Worm (Caenorhabditis elegans) whole organism, young adult: ENCODE data around the gene srb-12.

Experiments
- C06A6.2 ChIP-seq: fragments of 200-800 bp; sonication (Bioruptor generic); conservative IDR thresholded peaks from 2 replicates; pipeline ENCODE4 v1.3.6; 2022; ENCODE audit warnings: missing genetic modification characterization, missing compliant biosample characterization
- F37B4.10 ChIP-seq: fragments of 200-800 bp; sonication (Bioruptor generic); IDR thresholded peaks from 2 replicates; pipeline ENCODE4 v1.3.6; 2022; ENCODE audit warnings: missing genetic modification characterization, missing compliant biosample characterization
- K11D2.4 ChIP-seq: fragments of 200-800 bp; sonication (Bioruptor generic); IDR thresholded peaks from 2 replicates; pipeline ENCODE4 v1.3.6; 2022; ENCODE audit warnings: missing genetic modification reagents, missing genetic modification characterization, missing compliant biosample characterization
- T07F8.4 ChIP-seq: sonication (generic microtip); optimal IDR thresholded peaks from 2 replicates; lab custom pipeline; 2016; ENCODE audit warnings: mild to moderate bottlenecking, missing genetic modification characterization, moderate library complexity, missing compliant biosample characterization
- T26A5.8 ChIP-seq: sonication (generic microtip); optimal IDR thresholded peaks from 2 replicates; lab custom pipeline; 2016; ENCODE audit warnings: missing genetic modification characterization, missing compliant biosample characterization
- Y53F4B.3 ChIP-seq: fragments of 200-800 bp; sonication (Bioruptor generic); IDR thresholded peaks from 2 replicates; pipeline ENCODE4 v1.3.6; 2022; ENCODE audit warnings: missing genetic modification reagents, missing genetic modification characterization, missing compliant biosample characterization
- Y53G8AR.9 ChIP-seq: fragments of 200-800 bp; sonication (Bioruptor generic); conservative IDR thresholded peaks from 2 replicates; pipeline ENCODE4 v1.3.6; 2022; ENCODE audit warnings: missing genetic modification reagents, missing genetic modification characterization, missing compliant biosample characterization
- Y95B8A.8 ChIP-seq: fragments of 200-800 bp; sonication (Bioruptor generic); IDR thresholded peaks from 2 replicates; pipeline ENCODE4 v1.3.6; 2022; ENCODE audit warnings: missing genetic modification reagents, missing genetic modification characterization, missing compliant biosample characterization
- ZK185.1 ChIP-seq: sonication (generic microtip); optimal IDR thresholded peaks from 2 replicates; lab custom pipeline; 2016; ENCODE audit warnings: mild to moderate bottlenecking, missing genetic modification characterization, missing compliant biosample characterization; ENCODE audit not compliant: poor library complexity, severe bottlenecking
- akir-1 ChIP-seq: fragments of 200-800 bp; sonication (Bioruptor generic); optimal IDR thresholded peaks from 2 replicates; lab custom pipeline; 2018; ENCODE audit warnings: mild to moderate bottlenecking, missing genetic modification characterization, moderate library complexity, missing compliant biosample characterization
- ama-1 ChIP-seq, 3 experiments: fragments of 150-350 bp in 1 of 3; sonication (generic microtip) in 2 of 3; optimal IDR thresholded peaks; 2 replicates each; lab custom pipeline; 2014 to 2018; ENCODE audit warnings: missing biosample characterization in 2 of 3, missing genetic modification characterization in 2 of 3, missing genetic modification reagents in 2 of 3
- aptf-3 ChIP-seq: fragments of 200-800 bp; sonication (Bioruptor generic); IDR thresholded peaks from 2 replicates; pipeline ENCODE4 v1.3.6; 2022; ENCODE audit warnings: missing genetic modification characterization, missing compliant biosample characterization
- atf-7 ChIP-seq: sonication (generic microtip); optimal IDR thresholded peaks from 2 replicates; lab custom pipeline; 2017; ENCODE audit warnings: mild to moderate bottlenecking, missing genetic modification characterization, missing compliant biosample characterization
- attf-3 ChIP-seq: fragments of 200-800 bp; sonication (Bioruptor generic); conservative IDR thresholded peaks from 2 replicates; pipeline ENCODE4 v1.3.6; 2022; ENCODE audit warnings: missing genetic modification reagents, missing genetic modification characterization, missing compliant biosample characterization
- attf-6 ChIP-seq: fragments of 200-800 bp; sonication (Bioruptor generic); IDR thresholded peaks from 2 replicates; pipeline ENCODE4 v1.3.6; 2022; ENCODE audit warnings: missing genetic modification reagents, missing genetic modification characterization, missing compliant biosample characterization
- ccch-3 ChIP-seq: fragments of 200-800 bp; sonication (Bioruptor generic); optimal IDR thresholded peaks from 2 replicates; lab custom pipeline; 2018; ENCODE audit warnings: mild to moderate bottlenecking, missing genetic modification characterization, missing compliant biosample characterization
- cebp-1 ChIP-seq, 2 experiments: fragments of 200-800 bp in 1 of 2; sonication (Bioruptor generic) in 1 of 2; sonication (generic microtip) in 1 of 2; IDR thresholded peaks in 1 of 2; optimal IDR thresholded peaks in 1 of 2; 2 replicates each; pipeline versions ENCODE4 v1.3.6 to Lab custom; 2017 to 2022; ENCODE audit warnings: missing compliant biosample characterization in 2 of 2, missing genetic modification characterization in 2 of 2, mild to moderate bottlenecking in 1 of 2, missing genetic modification reagents in 1 of 2, moderate library complexity in 1 of 2
- cebp-2 ChIP-seq: fragments of 200-800 bp; sonication (Bioruptor generic); IDR thresholded peaks from 2 replicates; pipeline ENCODE4 v1.3.6; 2022; ENCODE audit warnings: missing genetic modification characterization, missing compliant biosample characterization
- ceh-40 ChIP-seq: fragments of 200-800 bp; sonication (Bioruptor generic); IDR thresholded peaks from 2 replicates; pipeline ENCODE4 v1.3.6; 2022; ENCODE audit warnings: missing genetic modification characterization, missing compliant biosample characterization
- ceh-79 ChIP-seq: sonication (generic microtip); optimal IDR thresholded peaks from 2 replicates; lab custom pipeline; 2017; ENCODE audit warnings: mild to moderate bottlenecking, missing genetic modification characterization, missing compliant biosample characterization
- ceh-91 ChIP-seq: fragments of 200-800 bp; sonication (Bioruptor generic); IDR thresholded peaks from 2 replicates; pipeline ENCODE4 v1.3.6; 2022; ENCODE audit warnings: missing genetic modification reagents, missing genetic modification characterization, missing compliant biosample characterization
- die-1 ChIP-seq: sonication (generic microtip); optimal IDR thresholded peaks from 2 replicates; lab custom pipeline; 2016; ENCODE audit warnings: missing genotype, mild to moderate bottlenecking, missing genetic modification characterization, missing compliant biosample characterization
- dox-1 ChIP-seq: fragments of 200-800 bp; sonication (Bioruptor generic); IDR thresholded peaks from 2 replicates; pipeline ENCODE4 v1.3.6; 2022; ENCODE audit warnings: missing genetic modification reagents, missing genetic modification characterization, missing compliant biosample characterization
- dpff-1 ChIP-seq: sonication (generic microtip); optimal IDR thresholded peaks from 2 replicates; lab custom pipeline; 2017; ENCODE audit warnings: mild to moderate bottlenecking, missing genetic modification characterization, missing compliant biosample characterization
- ets-4 ChIP-seq: fragments of 200-800 bp; sonication (Bioruptor generic); optimal IDR thresholded peaks from 2 replicates; lab custom pipeline; 2018; ENCODE audit warnings: mild to moderate bottlenecking, missing genetic modification characterization, missing compliant biosample characterization
- hlh-12 ChIP-seq: sonication (generic microtip); optimal IDR thresholded peaks from 2 replicates; lab custom pipeline; 2016; ENCODE audit warnings: missing genetic modification characterization, missing compliant biosample characterization
- hmg-20 ChIP-seq: fragments of 200-800 bp; sonication (Bioruptor generic); IDR thresholded peaks from 2 replicates; pipeline ENCODE4 v1.3.6; 2022; ENCODE audit warnings: missing genetic modification reagents, missing genetic modification characterization, missing compliant biosample characterization
- hrde-1 ChIP-seq: sonication (generic microtip); optimal IDR thresholded peaks from 2 replicates; lab custom pipeline; 2016; ENCODE audit warnings: missing genetic modification characterization, mild to moderate bottlenecking, missing compliant biosample characterization, moderate library complexity, missing genotype, missing genetic modification reagents, borderline replicate concordance
- lin-35 ChIP-seq, 3 experiments: fragments of 150-350 bp in 2 of 3; sonication (generic microtip) in 1 of 3; optimal IDR thresholded peaks; 2 replicates each; lab custom pipeline; 2014 to 2018; ENCODE audit warnings: missing biosample characterization in 3 of 3, missing genetic modification characterization in 3 of 3, missing genetic modification reagents in 3 of 3
- lin-40 ChIP-seq: sonication (generic microtip); optimal IDR thresholded peaks from 2 replicates; lab custom pipeline; 2016; ENCODE audit warnings: missing genetic modification characterization, mild to moderate bottlenecking, missing compliant biosample characterization, missing genotype, missing genetic modification reagents
- lsl-1 ChIP-seq: fragments of 200-800 bp; sonication (Bioruptor generic); optimal IDR thresholded peaks from 2 replicates; lab custom pipeline; 2018; ENCODE audit warnings: mild to moderate bottlenecking, missing genetic modification characterization, moderate library complexity, missing compliant biosample characterization
- madf-6 ChIP-seq: fragments of 200-800 bp; sonication (Bioruptor generic); IDR thresholded peaks from 2 replicates; pipeline ENCODE4 v1.3.6; 2022; ENCODE audit warnings: missing genetic modification reagents, missing genetic modification characterization, missing compliant biosample characterization
- mes-4 ChIP-seq: sonication (generic microtip); optimal IDR thresholded peaks from 2 replicates; lab custom pipeline; 2016; ENCODE audit warnings: missing genotype, missing genetic modification characterization, missing compliant biosample characterization
- nhr-120 ChIP-seq: fragments of 200-800 bp; sonication (Bioruptor generic); IDR thresholded peaks from 2 replicates; pipeline ENCODE4 v1.3.6; 2022; ENCODE audit warnings: missing genetic modification characterization, missing compliant biosample characterization
- nhr-80 ChIP-seq: sonication (generic microtip); optimal IDR thresholded peaks from 2 replicates; lab custom pipeline; 2016; ENCODE audit warnings: missing genetic modification characterization, missing compliant biosample characterization
- repo-1 ChIP-seq: sonication (generic microtip); optimal IDR thresholded peaks from 2 replicates; lab custom pipeline; 2017; ENCODE audit warnings: mild to moderate bottlenecking, missing genetic modification characterization, missing compliant biosample characterization
- sea-2 ChIP-seq: fragments of 200-800 bp; sonication (Bioruptor generic); IDR thresholded peaks from 2 replicates; pipeline ENCODE4 v1.3.6; 2022; ENCODE audit warnings: missing genetic modification characterization, missing compliant biosample characterization
- snpc-4 ChIP-seq, 5 experiments: fragments of 150-350 bp in 1 of 5; sonication (generic microtip) in 4 of 5; optimal IDR thresholded peaks; 2 replicates each; lab custom pipeline; 2014 to 2018; ENCODE audit warnings: missing genetic modification characterization in 5 of 5, missing biosample characterization in 3 of 5, antibody characterized with exemption in 2 of 5, mild to moderate bottlenecking in 2 of 5, missing compliant biosample characterization in 2 of 5, missing genotype in 2 of 5, moderate library complexity in 2 of 5, missing genetic modification reagents in 1 of 5
- tbp1 ChIP-seq: fragments of 200-800 bp; sonication (Bioruptor generic); optimal IDR thresholded peaks from 2 replicates; lab custom pipeline; 2018; ENCODE audit warnings: mild to moderate bottlenecking, missing genetic modification characterization, missing compliant biosample characterization
- tbx-9 ChIP-seq: sonication (generic microtip); optimal IDR thresholded peaks from 2 replicates; lab custom pipeline; 2016; ENCODE audit warnings: borderline replicate concordance, missing genetic modification characterization, inconsistent platforms, missing compliant biosample characterization
- unc-62 ChIP-seq: fragments of 150-350 bp; optimal IDR thresholded peaks from 2 replicates; lab custom pipeline; 2014; ENCODE audit warnings: missing biosample characterization, missing genetic modification reagents, missing genetic modification characterization
- xnd-1 ChIP-seq: sonication (generic microtip); optimal IDR thresholded peaks from 2 replicates; lab custom pipeline; 2016; ENCODE audit warnings: missing genotype, missing genetic modification reagents, missing genetic modification characterization, missing compliant biosample characterization
- zfh-2 ChIP-seq: fragments of 200-800 bp; sonication (Bioruptor generic); conservative IDR thresholded peaks from 2 replicates; pipeline ENCODE4 v1.3.6; 2022; ENCODE audit warnings: missing genetic modification reagents, missing genetic modification characterization, missing compliant biosample characterization
- zim-3 ChIP-seq: sonication (generic microtip); optimal IDR thresholded peaks from 2 replicates; lab custom pipeline; 2017; ENCODE audit warnings: mild to moderate bottlenecking, missing genetic modification characterization, moderate library complexity, missing compliant biosample characterization
- ztf-26 ChIP-seq: sonication (generic microtip); optimal IDR thresholded peaks from 2 replicates; lab custom pipeline; 2017; ENCODE audit warnings: missing genetic modification characterization, missing compliant biosample characterization
- ztf-28 ChIP-seq: fragments of 200-800 bp; sonication (Bioruptor generic); IDR thresholded peaks from 2 replicates; pipeline ENCODE4 v1.3.6; 2022; ENCODE audit warnings: missing genetic modification reagents, missing genetic modification characterization, missing compliant biosample characterization

srb-12 gene

DNA sequence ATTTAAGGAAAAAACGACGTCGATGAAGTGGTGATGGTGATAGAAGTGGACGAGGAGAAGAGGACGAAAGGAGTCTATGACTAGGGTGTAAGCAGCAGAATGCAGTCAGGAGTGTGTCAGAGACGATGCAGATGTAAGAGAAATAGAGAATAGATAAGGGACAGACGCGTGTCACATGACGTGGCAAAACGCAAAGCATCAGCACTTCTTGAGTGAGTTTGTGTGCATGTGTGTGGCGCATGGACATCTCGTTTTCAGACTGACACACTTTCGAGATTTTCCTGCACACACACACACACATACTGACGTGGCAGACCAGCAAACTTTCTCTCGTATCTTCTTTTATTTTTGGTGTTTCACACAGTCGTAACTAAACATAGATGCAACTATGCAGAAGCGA, 28.0 kb upstream of the srb-12 start (continued):
- TF ChIP-seq lin-35 (GFP tag; optimal IDR thresholded peaks at IDR 0.05; lab: Kevin White, UChicago) (peak in 1 of 3 experiments; percentile 60), nhr-120 (GFP tag; lab: Robert Waterston, UW) (no peak), ceh-91 (GFP tag; lab: Robert Waterston, UW) (no peak), ets-4 (no peak), lin-40 (tag; lab: Kevin White, UChicago) (peak; percentile 72), tbp1 (GFP tag; lab: Kevin White, UChicago) (peak; percentile 46), ceh-79 (tag; lab: Kevin White, UChicago) (no peak), tbx-9 (tag; lab: Kevin White, UChicago) (no peak), ceh-40 (GFP tag; lab: Robert Waterston, UW) (no peak), cebp-2 (GFP tag; lab: Robert Waterston, UW) (no peak), akir-1 (GFP tag; lab: Kevin White, UChicago) (no peak), cebp-1 (GFP tag; IDR thresholded peaks at IDR 0.05; lab: Robert Waterston, UW) (no peak), cebp-1 (tag; optimal IDR thresholded peaks at IDR 0.05; lab: Kevin White, UChicago) (peak; percentile 81), aptf-3 (GFP tag; lab: Robert Waterston, UW) (no peak), ccch-3 (GFP tag; lab: Kevin White, UChicago) (no peak), attf-3 (GFP tag; lab: Robert Waterston, UW) (no peak), mes-4 (no peak), die-1 (tag; lab: Kevin White, UChicago) (no peak), nhr-80 (tag; lab: Kevin White, UChicago) (peak; percentile 92), snpc-4 (GFP tag; optimal IDR thresholded peaks at IDR 0.05; lab: Kevin White, UChicago) (no peak), snpc-4 (tag; optimal IDR thresholded peaks at IDR 0.05; lab: Kevin White, UChicago) (peak in 3 of 4 experiments; percentile 19 to 56 (median 29)), atf-7 (peak; percentile 84), dpff-1 (tag; lab: Kevin White, UChicago) (no peak), ztf-26 (tag; lab: Kevin White, UChicago) (peak; percentile 64), T26A5.8 (tag; lab: Kevin White, UChicago) (no peak), K11D2.4 (0 out of 2 replicates have a peak, but pooled peaks have one; percentile 50), T07F8.4 (tag; lab: Kevin White, UChicago) (no peak), attf-6 (GFP tag; lab: Robert Waterston, UW) (no peak), F37B4.10 (GFP tag; lab: Robert Waterston, UW) (no peak), sea-2 (no peak), C06A6.2 (GFP tag; lab: Robert Waterston, UW) (peak; percentile 59; the same call in 1 of the 2 replicates)

ce11 chrII:5181497-5181896, 27.1 kb upstream of the srb-12 start:
- TF ChIP-seq xnd-1 (tag; lab: Kevin White, UChicago) = no peak
- peak; percentile 55 for TF ChIP-seq repo-1 (tag; lab: Kevin White, UChicago)
- TF ChIP-seq ama-1 (optimal IDR thresholded peaks at IDR 0.05; lab: Kevin White, UChicago) = no peak
- TF ChIP-seq ama-1 (GFP tag; optimal IDR thresholded peaks at IDR 0.05; lab: Kevin White, UChicago) = no peak
- no peak for TF ChIP-seq madf-6 (GFP tag; lab: Robert Waterston, UW)
- TF ChIP-seq zim-3 (tag; lab: Kevin White, UChicago) = no peak
- TF ChIP-seq dox-1 (GFP tag; lab: Robert Waterston, UW) = no peak
- TF ChIP-seq tbx-9 (tag; lab: Kevin White, UChicago) = no peak
- TF ChIP-seq ceh-91 (GFP tag; lab: Robert Waterston, UW) = no peak
- no peak for TF ChIP-seq cebp-2 (GFP tag; lab: Robert Waterston, UW)
- TF ChIP-seq die-1 (tag; lab: Kevin White, UChicago) = peak; percentile 46
- TF ChIP-seq unc-62 (GFP tag; lab: Kevin White, UChicago) = peak; percentile 31
- no peak for TF ChIP-seq Y95B8A.8
- no peak for TF ChIP-seq lsl-1
- no peak for TF ChIP-seq hrde-1 (tag; lab: Kevin White, UChicago)
- peak; percentile 92 for TF ChIP-seq zfh-2 (GFP tag; lab: Robert Waterston, UW)
- TF ChIP-seq nhr-80 (tag; lab: Kevin White, UChicago) = peak; percentile 1
- no peak for TF ChIP-seq hmg-20 (GFP tag; lab: Robert Waterston, UW)
- no peak for TF ChIP-seq aptf-3 (GFP tag; lab: Robert Waterston, UW)
- no peak for TF ChIP-seq ztf-28 (GFP tag; lab: Robert Waterston, UW)
- TF ChIP-seq hlh-12 (tag; lab: Kevin White, UChicago) = no peak
- TF ChIP-seq akir-1 (GFP tag; lab: Kevin White, UChicago) = no peak
- TF ChIP-seq ceh-40 (GFP tag; lab: Robert Waterston, UW) = no peak
- TF ChIP-seq Y53G8AR.9 (GFP tag; lab: Robert Waterston, UW) = 0 out of 2 replicates have a peak, but pooled peaks have one; percentile 36
- TF ChIP-seq T26A5.8 (tag; lab: Kevin White, UChicago) = no peak
- TF ChIP-seq ZK185.1 (tag; lab: Kevin White, UChicago) = peak; percentile 47
- no peak for TF ChIP-seq Y53F4B.3
